Worm (Caenorhabditis elegans): Measurements from ENCODE around the gene cpg-19.

DNA sequence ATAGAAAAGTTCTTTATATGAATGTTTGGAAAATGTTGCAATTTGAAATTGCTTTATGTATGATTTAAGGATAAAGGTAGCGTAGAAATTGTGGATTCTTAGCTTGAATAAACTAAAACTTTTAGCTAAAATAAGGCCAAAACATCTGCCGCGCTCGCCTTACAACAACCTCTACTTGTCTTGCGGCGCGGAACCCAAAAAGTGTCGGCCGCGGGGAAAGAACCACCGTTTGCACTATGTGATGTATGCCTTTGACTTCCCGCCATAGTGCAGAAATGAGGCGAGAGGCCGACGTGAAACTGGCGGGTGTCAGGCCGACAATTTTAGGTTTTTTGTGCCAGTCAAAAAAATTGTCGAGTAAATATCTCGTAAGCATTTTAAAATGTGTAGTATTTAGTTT, 49.7 kb upstream of the cpg-19 start:
- TF ChIP-seq ref-1 (GFP tag; conservative IDR thresholded peaks at IDR 0.05): no peak
- TF ChIP-seq tab-1 (GFP tag; IDR thresholded peaks at IDR 0.05): no peak
- TF ChIP-seq ztf-29 (GFP tag; IDR thresholded peaks at IDR 0.05): no peak
- no peak for TF ChIP-seq flt-1 (GFP tag; IDR thresholded peaks at IDR 0.05)

Data from whole organism, midembryonic.